Worm (Caenorhabditis elegans) whole organism, L4 larva: ENCODE results near the gene ehbp-1.

ENCODE experiments used
- Y75B8A.6 ChIP-seq: fragments of 200-800 bp; sonication (Bioruptor generic); IDR thresholded peaks from 2 replicates; pipeline ENCODE4 v1.3.6; 2022; ENCODE audit warnings: missing genetic modification reagents, missing genetic modification characterization, missing compliant biosample characterization
- ZK546.5 ChIP-seq, 2 experiments: sonication (generic microtip); optimal IDR thresholded peaks; 2 replicates each; lab custom pipeline; 2017; ENCODE audit warnings: missing biosample characterization in 2 of 2, missing genetic modification characterization in 2 of 2
- ces-1 ChIP-seq: fragments of 150-350 bp; sonication (generic microtip); optimal IDR thresholded peaks from 4 replicates; lab custom pipeline; 2014; ENCODE audit warnings: missing biosample characterization, missing genetic modification reagents, missing genetic modification characterization
- fkh-10 ChIP-seq: fragments of 150-350 bp; optimal IDR thresholded peaks from 2 replicates; lab custom pipeline; 2014; ENCODE audit warnings: missing biosample characterization, missing genetic modification reagents, missing genetic modification characterization
- hlh-11 ChIP-seq: fragments of 200-800 bp; sonication (Bioruptor generic); optimal IDR thresholded peaks from 2 replicates; lab custom pipeline; 2018; ENCODE audit warnings: mild to moderate bottlenecking, missing genetic modification characterization, missing compliant biosample characterization
- nhr-25 ChIP-seq: sonication (generic microtip); optimal IDR thresholded peaks from 2 replicates; lab custom pipeline; 2017; ENCODE audit warnings: missing genetic modification characterization, mild to moderate bottlenecking, missing compliant biosample characterization, antibody characterized with exemption, moderate library complexity, borderline replicate concordance; ENCODE audit not compliant: insufficient read depth
- nhr-77 ChIP-seq: fragments of 150-350 bp; optimal IDR thresholded peaks from 2 replicates; lab custom pipeline; 2014; ENCODE audit warnings: missing biosample characterization, missing genetic modification characterization
- pqm-1 ChIP-seq: sonication (generic microtip); optimal IDR thresholded peaks from 2 replicates; lab custom pipeline; 2017; ENCODE audit warnings: missing biosample characterization, missing genetic modification characterization
- saeg-2 ChIP-seq: fragments of 200-800 bp; sonication (Bioruptor generic); IDR thresholded peaks from 2 replicates; pipeline ENCODE4 v1.3.6; 2022; ENCODE audit warnings: missing genetic modification reagents, missing genetic modification characterization, missing compliant biosample characterization
- vab-7 ChIP-seq: fragments of 200-800 bp; sonication (Bioruptor generic); IDR thresholded peaks from 2 replicates; pipeline ENCODE4 v1.3.6; 2022; ENCODE audit warnings: missing genetic modification reagents, missing genetic modification characterization, missing compliant biosample characterization

DNA sequence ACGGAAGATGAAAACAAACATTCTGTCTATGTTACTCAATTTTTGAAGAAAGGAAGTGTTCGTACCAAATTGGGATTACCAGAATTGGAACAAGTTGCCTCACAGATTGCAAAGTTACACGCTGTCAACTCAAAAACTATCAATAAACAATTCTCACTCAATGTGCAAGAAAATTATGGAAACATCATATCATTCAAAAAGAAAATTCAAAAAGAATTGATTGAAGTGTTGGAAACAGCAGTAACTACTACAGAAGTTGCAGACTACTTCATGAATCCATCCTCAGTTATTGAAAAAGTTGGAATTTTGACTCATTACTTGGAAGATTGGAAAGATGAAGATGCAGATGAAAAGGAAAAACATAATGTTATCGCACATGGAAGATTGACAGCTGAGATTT, 22.5 kb upstream of the ehbp-1 start:
- TF ChIP-seq ZK546.5 (tag; optimal IDR thresholded peaks at IDR 0.05; lab: Kevin White, UChicago) (no peak), pqm-1 (tag; lab: Kevin White, UChicago) (no peak), hlh-11 (no peak), ces-1 (no peak), nhr-25 (tag; lab: Kevin White, UChicago) (no peak), nhr-77 (tag; lab: Kevin White, UChicago) (no peak), fkh-10 (GFP tag; lab: Kevin White, UChicago) (no peak), vab-7 (GFP tag; lab: Robert Waterston, UW) (no peak), Y75B8A.6 (GFP tag; lab: Robert Waterston, UW) (no peak), saeg-2 (GFP tag; lab: Robert Waterston, UW) (no peak)
